Fruit fly (Drosophila melanogaster): ENCODE results near the gene mRpL19.

- TF ChIP-seq Crg-1 (GFP tag; optimal IDR thresholded peaks at IDR 0.05), result peak; percentile 65
- no peak for TF ChIP-seq kay (GFP tag; ENCODE audit: borderline replicate concordance)
- TF ChIP-seq Hr96 (GFP tag; optimal IDR thresholded peaks at IDR 0.05), result no peak
- TF ChIP-seq CG14711 (tag; optimal IDR thresholded peaks at IDR 0.05), result no peak
- TF ChIP-seq CG5204 (GFP tag; optimal IDR thresholded peaks at IDR 0.05), result no peak
- peak; percentile 37 for TF ChIP-seq CG7045 (GFP tag; optimal IDR thresholded peaks at IDR 0.05)
- TF ChIP-seq pad (GFP tag; optimal IDR thresholded peaks at IDR 0.05), result peak; percentile 46
- no peak for TF ChIP-seq ovo (GFP tag; optimal IDR thresholded peaks at IDR 0.05)
- TF ChIP-seq bab1 (GFP tag; optimal IDR thresholded peaks at IDR 0.05), result no peak
- TF ChIP-seq Clk (GFP tag; optimal IDR thresholded peaks at IDR 0.05), result no peak
- no peak for TF ChIP-seq toe (GFP tag; optimal IDR thresholded peaks at IDR 0.05)
- no peak for TF ChIP-seq CG1620 (GFP tag; optimal IDR thresholded peaks at IDR 0.05)
- TF ChIP-seq CG7101 (tag; optimal IDR thresholded peaks at IDR 0.05), result peak; percentile 54
- peak; percentile 21 for TF ChIP-seq tj (GFP tag; optimal IDR thresholded peaks at IDR 0.05)
Measured at dm6 chr3R:8654058-8654457, 19.9 kb upstream of the mRpL19 start.
